Fruit fly (Drosophila melanogaster): Measurements from ENCODE around the gene CG5815.

DNA sequence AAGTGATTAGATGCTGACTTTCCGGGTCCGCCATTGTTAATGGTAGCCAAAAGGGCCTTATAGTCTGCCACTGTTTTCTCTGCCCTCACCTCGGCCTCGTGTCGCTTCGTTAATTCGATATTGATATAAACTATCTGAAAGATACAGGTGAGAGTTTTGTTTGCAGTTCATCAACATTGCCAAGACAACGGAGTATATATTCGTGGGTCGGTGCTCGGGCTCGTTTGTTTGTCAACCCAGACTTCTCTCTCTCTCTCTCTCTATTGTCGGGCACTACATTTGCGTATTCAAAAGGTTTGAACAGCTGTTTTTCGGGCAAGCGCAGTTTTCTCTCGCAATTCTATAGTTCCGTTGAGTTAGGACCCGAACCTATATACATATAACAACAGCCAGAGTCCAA, 45.0 kb upstream of the CG5815 start:
- TF ChIP-seq HLH106 (tag; optimal IDR thresholded peaks at IDR 0.05), result no peak
- TF ChIP-seq Hr83 (GFP tag; optimal IDR thresholded peaks at IDR 0.05; ENCODE audit: poor library complexity, severe bottlenecking), result no peak
- no peak for TF ChIP-seq Hr78 (GFP tag; optimal IDR thresholded peaks at IDR 0.05)
- no peak for TF ChIP-seq psq (GFP tag; optimal IDR thresholded peaks at IDR 0.05)
- no peak for TF ChIP-seq Vsx2 (GFP tag; optimal IDR thresholded peaks at IDR 0.05; ENCODE audit: partially characterized antibody)
- no peak for TF ChIP-seq fru (GFP tag; optimal IDR thresholded peaks at IDR 0.05)
- TF ChIP-seq h (GFP tag; optimal IDR thresholded peaks at IDR 0.05), result no peak
- no peak for TF ChIP-seq usp (GFP tag; optimal IDR thresholded peaks at IDR 0.05)
- TF ChIP-seq dsf (GFP tag; optimal IDR thresholded peaks at IDR 0.05; ENCODE audit: borderline replicate concordance), result no peak
- TF ChIP-seq lola (GFP tag; optimal IDR thresholded peaks at IDR 0.05), result no peak
- no peak for TF ChIP-seq pan (optimal IDR thresholded peaks at IDR 0.05)
- no peak for TF ChIP-seq br (GFP tag; optimal IDR thresholded peaks at IDR 0.05)

Measured in whole organism, wandering third instar larva.